Worm (Caenorhabditis elegans): Measurements from ENCODE around the gene his-2.

his-2 gene

DNA sequence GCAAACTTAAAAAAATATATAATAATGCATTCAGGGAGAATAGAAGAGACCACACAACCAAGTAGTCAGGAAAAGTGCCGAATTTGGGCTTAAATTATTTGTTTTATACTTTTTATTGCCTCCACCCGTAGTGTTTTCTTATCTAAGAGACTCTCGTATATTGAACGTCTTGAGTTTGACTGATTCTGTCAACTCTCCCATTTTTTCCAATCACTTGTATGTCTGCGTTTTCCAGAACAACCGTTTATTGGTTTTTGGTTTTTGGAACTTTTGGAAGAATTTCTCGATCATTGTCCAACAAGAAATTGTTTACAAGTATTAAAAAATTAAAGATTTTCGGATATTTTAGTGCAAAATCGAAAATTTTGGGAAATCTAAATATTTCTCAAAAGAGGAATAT, 1.6 kb upstream of the his-2 start:
- TF ChIP-seq klf-2 (GFP tag; conservative IDR thresholded peaks at IDR 0.05) (no peak), T22C8.4 (GFP tag; IDR thresholded peaks at IDR 0.05) (no peak)

DNA sequence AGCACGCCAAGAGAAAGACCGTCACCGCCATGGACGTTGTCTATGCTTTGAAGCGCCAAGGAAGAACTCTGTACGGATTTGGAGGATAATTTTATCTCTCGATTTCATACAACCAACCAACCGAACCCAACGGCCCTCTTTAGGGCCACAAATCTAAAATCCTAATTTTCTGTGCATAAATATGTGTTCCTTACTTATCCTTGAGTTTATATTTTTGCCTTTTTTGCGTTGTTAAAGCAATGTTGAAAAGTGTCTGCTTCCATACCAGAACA, 596 bp upstream of the his-2 start:
- TF ChIP-seq cog-1 (tag; optimal IDR thresholded peaks at IDR 0.05) (no peak), ztf-23 (GFP tag; IDR thresholded peaks at IDR 0.05) (no peak), med-1 (GFP tag; optimal IDR thresholded peaks at IDR 0.05; ENCODE audit: insufficient read depth) (no peak), ztf-29 (GFP tag; IDR thresholded peaks at IDR 0.05) (no peak), tab-1 (GFP tag; IDR thresholded peaks at IDR 0.05) (no peak), flt-1 (GFP tag; IDR thresholded peaks at IDR 0.05) (no peak; the same call in 1 of the 2 replicates), T22C8.4 (GFP tag; IDR thresholded peaks at IDR 0.05) (no peak), ref-1 (GFP tag; conservative IDR thresholded peaks at IDR 0.05) (no peak), klf-2 (GFP tag; conservative IDR thresholded peaks at IDR 0.05) (no peak)

DNA sequence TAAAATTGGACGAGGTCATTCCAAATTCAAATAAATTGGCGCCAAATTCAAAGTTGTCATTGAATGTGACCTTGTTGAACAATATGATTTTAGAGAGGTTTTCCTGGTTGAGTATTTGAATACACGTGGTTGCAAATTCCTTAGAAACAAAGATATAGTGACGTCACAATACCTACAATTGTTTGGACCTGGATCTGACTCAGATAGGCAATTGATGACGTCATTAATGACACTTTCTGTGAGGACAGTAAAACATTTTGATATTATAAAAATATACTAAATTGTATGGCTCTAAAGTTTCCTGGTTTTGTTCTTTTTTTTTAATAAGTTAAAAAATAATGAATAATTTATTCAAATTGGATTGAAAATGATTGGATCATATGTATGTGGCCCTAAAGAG, 671 bp downstream of the his-2 start:
- no peak for TF ChIP-seq flt-1 (GFP tag; IDR thresholded peaks at IDR 0.05)
- no peak for TF ChIP-seq ref-1 (GFP tag; conservative IDR thresholded peaks at IDR 0.05)
- TF ChIP-seq ztf-29 (GFP tag; IDR thresholded peaks at IDR 0.05), result no peak
- TF ChIP-seq ztf-23 (GFP tag; IDR thresholded peaks at IDR 0.05), result no peak
- no peak for TF ChIP-seq T22C8.4 (GFP tag; IDR thresholded peaks at IDR 0.05)
- no peak for TF ChIP-seq tab-1 (GFP tag; IDR thresholded peaks at IDR 0.05)
- TF ChIP-seq cog-1 (tag; optimal IDR thresholded peaks at IDR 0.05), result no peak
- no peak for TF ChIP-seq klf-2 (GFP tag; conservative IDR thresholded peaks at IDR 0.05)

DNA sequence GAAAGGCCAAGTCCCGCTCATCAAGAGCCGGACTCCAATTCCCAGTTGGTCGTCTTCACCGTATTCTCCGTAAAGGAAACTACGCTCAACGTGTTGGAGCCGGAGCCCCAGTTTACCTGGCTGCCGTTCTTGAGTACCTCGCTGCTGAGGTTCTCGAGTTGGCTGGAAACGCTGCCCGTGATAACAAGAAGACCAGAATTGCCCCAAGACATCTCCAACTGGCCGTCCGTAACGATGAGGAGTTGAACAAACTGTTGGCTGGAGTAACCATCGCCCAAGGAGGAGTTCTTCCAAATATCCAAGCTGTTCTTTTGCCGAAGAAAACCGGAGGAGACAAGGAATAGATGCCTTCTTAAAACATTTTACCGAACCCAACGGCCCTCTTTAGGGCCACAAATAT, 1.2 kb downstream of the his-2 start:
- peak; percentile 25 for TF ChIP-seq flt-1 (GFP tag; IDR thresholded peaks at IDR 0.05)

DNA sequence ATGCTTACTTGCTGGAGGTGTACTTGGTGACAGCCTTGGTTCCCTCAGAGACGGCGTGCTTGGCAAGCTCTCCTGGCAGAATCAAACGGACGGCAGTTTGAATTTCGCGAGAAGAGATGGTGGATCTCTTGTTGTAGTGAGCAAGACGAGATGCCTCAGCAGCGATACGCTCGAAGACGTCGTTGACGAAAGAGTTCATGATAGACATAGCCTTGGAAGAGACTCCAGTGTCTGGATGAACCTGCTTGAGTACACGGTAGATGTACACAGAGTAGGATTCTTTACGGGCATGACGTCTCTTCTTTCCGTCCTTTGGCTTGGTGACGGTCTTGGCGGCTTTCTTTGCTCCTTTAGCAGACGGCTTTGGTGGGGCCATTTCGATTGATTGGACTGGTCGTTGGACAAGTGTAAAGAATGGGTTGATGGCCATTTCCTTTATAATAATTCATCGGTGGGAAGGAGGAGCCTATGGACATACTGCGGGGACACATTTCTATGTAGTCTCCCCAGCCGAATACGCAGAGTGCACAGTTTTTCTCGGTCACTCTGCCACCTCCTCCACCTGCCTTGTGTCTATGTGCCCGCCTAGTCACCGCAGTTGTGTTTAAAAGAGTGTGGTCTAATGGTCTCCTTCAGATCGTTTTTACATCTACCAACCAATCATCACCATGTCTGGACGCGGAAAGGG, 1.8 kb downstream of the his-2 start, which contains the start of the genes his-4 and his-3:
his-4 (minus strand) TSS at position 376 of the 688 bp plus-strand sequence.
his-3 (plus strand) TSS at position 669 of the 688 bp plus-strand sequence.
- TF ChIP-seq ztf-29 (GFP tag; IDR thresholded peaks at IDR 0.05), result peak; percentile 76
- peak; percentile 12; the same call in 1 of the 2 replicates for TF ChIP-seq T22C8.4 (GFP tag; IDR thresholded peaks at IDR 0.05)
- TF ChIP-seq cog-1 (tag; optimal IDR thresholded peaks at IDR 0.05), result peak; percentile 31
- TF ChIP-seq flt-1 (GFP tag; IDR thresholded peaks at IDR 0.05), result peak; percentile 64; the same call in 1 of the 2 replicates
- 0 out of 2 replicates have a peak, but pooled peaks have one; percentile 7 for TF ChIP-seq ref-1 (GFP tag; conservative IDR thresholded peaks at IDR 0.05)

DNA sequence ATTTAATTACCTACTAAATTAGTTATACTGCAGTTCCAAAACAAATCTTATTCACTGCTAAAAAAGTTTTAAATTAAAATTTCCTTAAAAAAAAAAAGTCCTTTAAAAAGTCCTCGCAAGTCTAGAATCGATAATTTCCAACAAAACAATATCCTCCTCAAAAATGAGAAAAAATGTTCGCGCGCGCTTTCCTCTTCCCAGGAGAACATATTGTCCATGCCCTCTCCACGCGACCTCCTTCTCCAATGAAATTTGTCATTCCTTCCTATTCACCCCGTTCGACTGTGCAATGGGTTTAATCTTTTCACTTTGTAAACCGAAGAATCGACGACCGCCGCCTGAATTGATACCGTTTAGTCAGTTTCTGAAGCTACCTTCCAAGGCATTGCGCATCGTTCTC, 5.9 kb downstream of the his-2 start, which contains the start of gene T10C6.10:
T10C6.10 (plus strand) TSS at position 248 of the 400 bp plus-strand sequence.
- TF ChIP-seq tab-1 (GFP tag; IDR thresholded peaks at IDR 0.05) (no peak), ref-1 (GFP tag; conservative IDR thresholded peaks at IDR 0.05) (no peak), ztf-23 (GFP tag; IDR thresholded peaks at IDR 0.05) (no peak), cog-1 (tag; optimal IDR thresholded peaks at IDR 0.05) (no peak), T22C8.4 (GFP tag; IDR thresholded peaks at IDR 0.05) (no peak), flt-1 (GFP tag; IDR thresholded peaks at IDR 0.05) (no peak), ztf-29 (GFP tag; IDR thresholded peaks at IDR 0.05) (no peak), klf-2 (GFP tag; conservative IDR thresholded peaks at IDR 0.05) (no peak), med-1 (GFP tag; optimal IDR thresholded peaks at IDR 0.05; ENCODE audit: insufficient read depth) (no peak)

DNA sequence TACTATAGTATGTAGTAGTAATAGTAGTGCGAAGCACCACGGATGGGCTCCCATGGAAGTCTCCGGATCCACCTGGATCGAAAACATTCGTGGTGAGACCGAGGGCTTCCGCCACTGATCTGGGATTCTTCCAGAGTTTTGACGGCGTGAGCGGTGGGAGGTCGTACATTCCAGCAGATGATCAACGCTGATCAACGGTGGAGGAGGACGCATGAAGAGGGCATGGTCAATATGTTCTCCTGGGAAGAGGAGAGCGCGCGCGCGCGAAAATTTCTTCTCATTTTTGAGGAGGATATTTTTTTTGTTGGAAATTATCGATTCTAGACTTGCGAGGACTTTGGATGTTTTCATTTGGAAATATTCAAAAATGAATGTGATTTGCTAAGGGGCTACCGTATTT, 8.6 kb downstream of the his-2 start:
- TF ChIP-seq tab-1 (GFP tag; IDR thresholded peaks at IDR 0.05) (no peak), klf-2 (GFP tag; conservative IDR thresholded peaks at IDR 0.05) (no peak), ztf-29 (GFP tag; IDR thresholded peaks at IDR 0.05) (no peak), flt-1 (GFP tag; IDR thresholded peaks at IDR 0.05) (no peak), ref-1 (GFP tag; conservative IDR thresholded peaks at IDR 0.05) (no peak), cog-1 (tag; optimal IDR thresholded peaks at IDR 0.05) (no peak), med-1 (GFP tag; optimal IDR thresholded peaks at IDR 0.05; ENCODE audit: insufficient read depth) (no peak), ztf-23 (GFP tag; IDR thresholded peaks at IDR 0.05) (no peak), T22C8.4 (GFP tag; IDR thresholded peaks at IDR 0.05) (no peak)

DNA sequence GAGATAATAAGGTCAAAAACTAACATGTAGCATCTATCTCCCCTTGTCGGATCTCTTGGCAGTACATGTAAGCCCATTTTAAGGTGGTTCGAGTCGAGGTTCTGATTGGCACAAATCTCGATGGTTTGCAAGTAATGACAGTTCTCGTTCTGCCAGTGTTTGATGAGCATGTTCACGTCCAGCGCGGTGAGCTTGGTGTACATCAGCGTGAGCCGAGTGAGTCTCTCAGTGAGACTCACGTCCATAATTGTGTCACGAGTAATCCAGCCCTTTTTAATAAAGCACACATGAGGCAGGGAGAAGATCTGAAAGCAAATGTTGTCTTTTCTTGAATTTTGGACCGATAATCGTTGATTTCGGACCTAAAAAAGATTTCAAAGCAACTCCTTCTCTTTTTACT, 9.3 kb downstream of the his-2 start, which contains the start of gene T10C6.16:
T10C6.16 (minus strand) TSS at position 245 of the 400 bp plus-strand sequence.
- TF ChIP-seq klf-2 (GFP tag; conservative IDR thresholded peaks at IDR 0.05) (no peak), cog-1 (tag; optimal IDR thresholded peaks at IDR 0.05) (no peak), ztf-23 (GFP tag; IDR thresholded peaks at IDR 0.05) (no peak), ref-1 (GFP tag; conservative IDR thresholded peaks at IDR 0.05) (no peak), med-1 (GFP tag; optimal IDR thresholded peaks at IDR 0.05; ENCODE audit: insufficient read depth) (no peak)

DNA sequence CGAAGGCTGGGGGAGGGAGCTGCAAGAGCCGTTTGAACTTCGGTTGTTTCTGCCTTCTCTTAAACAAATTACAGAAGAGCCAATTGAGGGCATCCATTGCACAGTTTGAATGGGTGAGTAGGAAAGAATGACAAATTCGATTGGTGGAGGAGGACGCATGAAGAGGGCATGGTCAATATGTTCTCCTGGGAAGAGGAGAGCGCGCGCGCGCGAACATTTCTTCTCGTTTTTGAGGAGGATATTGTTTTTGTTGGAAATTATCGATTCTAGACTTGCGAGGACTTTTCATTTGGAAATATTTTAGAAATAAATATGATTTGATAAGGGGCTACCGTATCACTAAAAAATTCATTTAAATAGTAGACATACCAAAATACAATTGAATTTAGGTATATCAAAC, 10.5 kb downstream of the his-2 start, which contains the start of gene T10C6.7:
T10C6.7 (minus strand) TSS at position 143 of the 400 bp plus-strand sequence.
- TF ChIP-seq ztf-23 (GFP tag; IDR thresholded peaks at IDR 0.05) (no peak), flt-1 (GFP tag; IDR thresholded peaks at IDR 0.05) (no peak), ztf-29 (GFP tag; IDR thresholded peaks at IDR 0.05) (no peak), klf-2 (GFP tag; conservative IDR thresholded peaks at IDR 0.05) (no peak), med-1 (GFP tag; optimal IDR thresholded peaks at IDR 0.05; ENCODE audit: insufficient read depth) (no peak), T22C8.4 (GFP tag; IDR thresholded peaks at IDR 0.05) (no peak), tab-1 (GFP tag; IDR thresholded peaks at IDR 0.05) (no peak), cog-1 (tag; optimal IDR thresholded peaks at IDR 0.05) (no peak), ref-1 (GFP tag; conservative IDR thresholded peaks at IDR 0.05) (no peak)

DNA sequence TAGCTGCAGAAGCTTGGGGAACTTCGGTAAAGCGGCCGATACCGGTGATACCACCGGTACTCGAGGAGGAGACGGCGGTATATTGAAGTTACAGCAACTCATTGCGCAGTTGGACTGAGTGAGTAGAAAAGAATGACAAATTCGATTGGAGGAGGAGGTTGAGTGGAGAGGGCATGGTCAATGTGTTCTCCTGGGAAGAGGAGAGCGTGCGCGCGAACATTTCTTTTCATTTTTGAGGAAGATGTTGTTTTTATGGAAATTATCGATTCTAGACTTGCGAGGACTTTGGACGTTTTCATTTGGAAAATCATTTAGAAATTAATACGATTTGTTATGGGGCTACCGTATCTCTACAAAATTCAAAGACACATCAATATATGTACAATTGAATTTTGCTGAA, 12.8 kb downstream of the his-2 start:
- TF ChIP-seq flt-1 (GFP tag; IDR thresholded peaks at IDR 0.05), result no peak
- TF ChIP-seq cog-1 (tag; optimal IDR thresholded peaks at IDR 0.05), result no peak
- TF ChIP-seq T22C8.4 (GFP tag; IDR thresholded peaks at IDR 0.05), result no peak
- no peak for TF ChIP-seq klf-2 (GFP tag; conservative IDR thresholded peaks at IDR 0.05)

Measured in whole organism, midembryonic.